Worm (Caenorhabditis elegans): ENCODE data around the gene H12C20.7.

Gene H12C20.7

DNA sequence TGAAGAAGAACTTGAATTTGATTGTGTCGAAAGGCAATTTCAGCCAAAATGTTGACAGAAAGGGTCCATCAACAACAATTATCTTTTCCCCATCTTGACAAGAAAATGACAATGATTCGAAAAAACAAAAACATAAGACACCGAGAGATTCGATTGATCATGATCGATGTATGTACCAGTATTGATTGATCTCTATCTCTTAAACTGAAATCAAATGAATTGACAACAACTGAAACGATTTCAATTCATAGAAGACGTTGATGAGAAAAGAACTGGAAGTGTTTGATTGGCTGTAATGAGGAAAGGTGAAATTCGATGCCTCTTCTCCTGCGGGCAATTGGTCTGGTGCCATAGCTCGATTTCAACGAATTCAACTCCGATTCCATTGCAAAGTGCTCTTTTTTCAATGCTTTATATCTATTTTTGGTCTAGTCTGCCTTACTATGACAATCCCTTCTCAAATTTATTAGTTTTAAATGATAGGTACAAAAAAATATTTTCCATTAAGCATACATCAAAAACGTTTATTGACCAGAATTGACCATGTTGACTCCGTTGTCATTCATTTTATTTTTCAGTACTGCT lies 39.3 kb downstream of the H12C20.7 start:
- TF ChIP-seq elt-1 (tag; optimal IDR thresholded peaks at IDR 0.05; ENCODE audit: borderline replicate concordance, insufficient read depth), result no peak

DNA sequence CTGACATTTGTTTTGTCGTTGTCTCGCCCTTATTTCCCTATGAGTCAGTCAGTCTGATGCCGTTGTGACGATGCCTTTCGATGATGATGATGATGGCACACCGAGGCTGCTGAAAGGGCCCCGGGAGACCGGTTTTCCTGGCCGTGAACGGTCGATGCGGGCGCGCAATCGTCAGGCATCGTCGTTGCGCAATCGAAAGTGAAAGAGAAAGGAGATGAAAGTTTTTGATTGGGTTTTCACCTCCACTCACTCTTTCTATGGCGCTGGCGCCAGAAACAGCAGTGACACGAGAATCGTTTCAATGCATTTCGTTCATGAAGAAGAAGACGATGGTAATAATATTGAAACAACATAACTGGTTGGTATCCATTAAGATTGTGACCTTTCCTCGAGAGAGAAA lies 39.8 kb downstream of the H12C20.7 start:
- TF ChIP-seq elt-1 (tag; optimal IDR thresholded peaks at IDR 0.05; ENCODE audit: borderline replicate concordance, insufficient read depth) (no peak), ham-2 (GFP tag; optimal IDR thresholded peaks at IDR 0.05) (peak; percentile 30), M03D4.4 (tag; optimal IDR thresholded peaks at IDR 0.05) (no peak), elt-3 (tag; optimal IDR thresholded peaks at IDR 0.05) (peak; percentile 11), mls-2 (tag; optimal IDR thresholded peaks at IDR 0.05) (no peak), blmp-1 (tag; optimal IDR thresholded peaks at IDR 0.05) (peak; percentile 96), ces-1 (GFP tag; optimal IDR thresholded peaks at IDR 0.05) (no peak), nhr-2 (tag; optimal IDR thresholded peaks at IDR 0.05) (no peak), nhr-76 (tag; optimal IDR thresholded peaks at IDR 0.05) (no peak), pha-4 (tag; optimal IDR thresholded peaks at IDR 0.05) (no peak), lsy-2 (tag; optimal IDR thresholded peaks at IDR 0.05) (no peak), nhr-28 (tag; optimal IDR thresholded peaks at IDR 0.05) (no peak), lin-13 (tag; optimal IDR thresholded peaks at IDR 0.05) (no peak), snpc-4 (tag; optimal IDR thresholded peaks at IDR 0.05) (no peak), sem-2 (GFP tag; optimal IDR thresholded peaks at IDR 0.05) (no peak), drap-1 (GFP tag; optimal IDR thresholded peaks at IDR 0.05) (no peak), zip-8 (tag; optimal IDR thresholded peaks at IDR 0.05) (peak; percentile 30), ceh-43 (GFP tag; optimal IDR thresholded peaks at IDR 0.05) (no peak), unc-62 (GFP tag; optimal IDR thresholded peaks at IDR 0.05) (no peak), unc-39 (tag; optimal IDR thresholded peaks at IDR 0.05) (no peak), sptf-1 (tag; optimal IDR thresholded peaks at IDR 0.05) (peak; percentile 14), ceh-83 (GFP tag; optimal IDR thresholded peaks at IDR 0.05) (no peak)

DNA sequence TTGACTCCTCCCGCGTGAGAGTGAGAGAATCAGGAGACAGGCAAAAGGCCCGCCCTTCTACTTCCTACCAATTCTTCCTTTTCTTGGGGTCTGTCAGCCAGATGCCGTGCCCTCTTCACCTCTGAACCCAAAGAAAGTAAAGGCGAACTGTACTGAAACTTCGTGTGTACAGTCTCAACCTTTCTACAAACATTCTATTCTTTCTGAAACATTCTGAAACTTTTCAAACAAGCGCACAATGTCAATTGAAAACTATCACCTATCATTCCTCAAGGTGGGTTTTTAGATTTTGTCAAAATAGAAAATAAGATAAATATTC lies 40.3 kb downstream of the H12C20.7 start:
- TF ChIP-seq lin-32 (GFP tag; optimal IDR thresholded peaks at IDR 0.05) (no peak), mls-2 (tag; optimal IDR thresholded peaks at IDR 0.05) (no peak), M03D4.4 (tag; optimal IDR thresholded peaks at IDR 0.05) (no peak), ceh-83 (GFP tag; optimal IDR thresholded peaks at IDR 0.05) (no peak), ces-1 (GFP tag; optimal IDR thresholded peaks at IDR 0.05) (no peak), snpc-4 (tag; optimal IDR thresholded peaks at IDR 0.05) (no peak), pha-4 (tag; optimal IDR thresholded peaks at IDR 0.05) (no peak)

- TF ChIP-seq nhr-76 (tag; optimal IDR thresholded peaks at IDR 0.05) (no peak), ceh-83 (GFP tag; optimal IDR thresholded peaks at IDR 0.05) (peak; percentile 10), ztf-11 (tag; optimal IDR thresholded peaks at IDR 0.05) (no peak), elt-1 (tag; optimal IDR thresholded peaks at IDR 0.05; ENCODE audit: borderline replicate concordance, insufficient read depth) (no peak), sptf-1 (tag; optimal IDR thresholded peaks at IDR 0.05) (peak; percentile 20), snpc-4 (tag; optimal IDR thresholded peaks at IDR 0.05) (no peak), unc-120 (tag; optimal IDR thresholded peaks at IDR 0.05; ENCODE audit: poor library complexity, severe bottlenecking) (peak; percentile 79), mls-2 (tag; optimal IDR thresholded peaks at IDR 0.05) (no peak), flh-1 (GFP tag; optimal IDR thresholded peaks at IDR 0.05) (no peak), M03D4.4 (tag; optimal IDR thresholded peaks at IDR 0.05) (no peak), nhr-12 (tag; optimal IDR thresholded peaks at IDR 0.05) (no peak), cnd-1 (tag; optimal IDR thresholded peaks at IDR 0.05) (no peak), blmp-1 (tag; optimal IDR thresholded peaks at IDR 0.05) (no peak), nhr-2 (tag; optimal IDR thresholded peaks at IDR 0.05) (no peak), bed-3 (GFP tag; optimal IDR thresholded peaks at IDR 0.05) (no peak), ceh-39 (tag; optimal IDR thresholded peaks at IDR 0.05) (no peak), nhr-28 (tag; optimal IDR thresholded peaks at IDR 0.05) (no peak), sem-2 (GFP tag; optimal IDR thresholded peaks at IDR 0.05) (no peak), tbx-8 (GFP tag; optimal IDR thresholded peaks at IDR 0.05) (no peak), nhr-237 (tag; optimal IDR thresholded peaks at IDR 0.05) (peak; percentile 16), lsy-2 (tag; optimal IDR thresholded peaks at IDR 0.05) (no peak), ces-1 (GFP tag; optimal IDR thresholded peaks at IDR 0.05) (no peak), pha-4 (tag; optimal IDR thresholded peaks at IDR 0.05) (no peak), zip-8 (tag; optimal IDR thresholded peaks at IDR 0.05) (no peak), mep-1 (tag; optimal IDR thresholded peaks at IDR 0.05) (no peak), lin-13 (tag; optimal IDR thresholded peaks at IDR 0.05) (no peak), lin-32 (GFP tag; optimal IDR thresholded peaks at IDR 0.05) (no peak), unc-62 (GFP tag; optimal IDR thresholded peaks at IDR 0.05) (peak; percentile 58), drap-1 (GFP tag; optimal IDR thresholded peaks at IDR 0.05) (no peak), elt-3 (tag; optimal IDR thresholded peaks at IDR 0.05) (no peak), ceh-43 (GFP tag; optimal IDR thresholded peaks at IDR 0.05) (no peak), ham-2 (GFP tag; optimal IDR thresholded peaks at IDR 0.05) (no peak), mab-5 (tag; optimal IDR thresholded peaks at IDR 0.05) (no peak), hlh-1 (tag; optimal IDR thresholded peaks at IDR 0.05) (peak; percentile 96), unc-39 (tag; optimal IDR thresholded peaks at IDR 0.05) (no peak)
These were observed 40.8 kb downstream of the H12C20.7 start for ce11 chrV:11531831-11532534.

Data from whole organism, mixed stage, embryonic.